Fruit fly (Drosophila melanogaster): Measurements from ENCODE around the gene Lint-1.

DNA sequence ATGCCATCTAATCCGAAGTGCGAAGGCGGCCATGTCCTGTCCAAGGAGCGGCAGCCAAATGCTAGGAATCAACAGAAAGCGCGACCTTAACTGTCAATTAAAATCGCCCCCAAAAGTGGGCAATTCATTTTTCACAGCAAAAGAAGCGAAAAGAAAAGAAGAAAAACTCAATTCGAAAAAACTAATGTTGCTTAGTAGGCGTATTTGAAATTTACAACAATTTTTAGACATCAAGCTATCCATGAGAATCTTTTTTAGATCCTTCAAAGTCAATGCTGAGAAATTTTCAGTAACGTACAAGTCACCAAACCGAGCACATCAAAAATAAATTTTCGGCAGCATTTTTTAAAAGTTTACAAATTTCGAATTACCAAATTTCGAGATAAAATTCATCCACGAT lies 33.5 kb downstream of the Lint-1 start, which contains the start of gene CG15200:
- no peak for TF ChIP-seq CG33017 (tag; optimal IDR thresholded peaks at IDR 0.05)
- no peak for TF ChIP-seq CG14711 (tag; optimal IDR thresholded peaks at IDR 0.05)
- no peak for TF ChIP-seq CG1620 (GFP tag; optimal IDR thresholded peaks at IDR 0.05)
- TF ChIP-seq tj (GFP tag; optimal IDR thresholded peaks at IDR 0.05): no peak
- TF ChIP-seq cnc (optimal IDR thresholded peaks at IDR 0.05): no peak
- no peak for TF ChIP-seq Mnt (GFP tag; optimal IDR thresholded peaks at IDR 0.05)
- TF ChIP-seq bab1 (GFP tag; optimal IDR thresholded peaks at IDR 0.05): no peak
- TF ChIP-seq Clk (GFP tag; optimal IDR thresholded peaks at IDR 0.05): no peak
- no peak for TF ChIP-seq CG11617 (GFP tag; optimal IDR thresholded peaks at IDR 0.05)
- no peak for TF ChIP-seq kay (GFP tag; ENCODE audit: borderline replicate concordance)
- no peak for TF ChIP-seq CG5204 (GFP tag; optimal IDR thresholded peaks at IDR 0.05)
- no peak for TF ChIP-seq Crg-1 (GFP tag; optimal IDR thresholded peaks at IDR 0.05)
- no peak for TF ChIP-seq CG7101 (tag; optimal IDR thresholded peaks at IDR 0.05)
- TF ChIP-seq toe (GFP tag; optimal IDR thresholded peaks at IDR 0.05): no peak

Measured in whole organism, adult.